Worm (Caenorhabditis elegans) whole organism, dauer: ENCODE measurements around the gene F37C12.18.

Source experiments
- unc-62 ChIP-seq: sonication (generic microtip); optimal IDR thresholded peaks from 2 replicates; lab custom pipeline; 2017; ENCODE audit warnings: missing biosample characterization, missing genetic modification reagents, missing genetic modification characterization

The F37C12.18 gene

DNA sequence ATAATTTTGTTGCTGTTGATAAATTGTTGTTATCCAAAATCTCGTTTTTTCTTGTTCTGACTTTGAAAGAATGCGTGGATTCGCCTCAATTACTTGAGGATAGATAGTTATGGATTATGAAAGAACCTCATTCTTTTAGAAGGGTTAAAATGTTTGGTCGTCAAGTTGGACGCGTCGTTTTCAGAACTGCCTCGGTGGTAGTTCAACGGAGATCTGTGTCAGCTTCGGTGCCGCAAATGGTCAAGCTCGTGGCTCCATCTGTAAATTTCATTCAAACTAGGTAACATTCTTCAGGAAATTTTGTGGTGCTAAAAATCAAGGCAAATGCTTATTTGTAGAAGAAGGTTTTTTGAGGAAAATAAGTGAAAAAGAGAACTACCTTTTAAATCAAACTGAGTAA, 14.6 kb downstream of the F37C12.18 start, which contains the start of gene ndab-2:
TSS of gene ndab-2 (plus strand) at position 140 of the 400 bp plus-strand sequence.
- no peak for TF ChIP-seq unc-62 (GFP tag; lab: Kevin White, UChicago)

DNA sequence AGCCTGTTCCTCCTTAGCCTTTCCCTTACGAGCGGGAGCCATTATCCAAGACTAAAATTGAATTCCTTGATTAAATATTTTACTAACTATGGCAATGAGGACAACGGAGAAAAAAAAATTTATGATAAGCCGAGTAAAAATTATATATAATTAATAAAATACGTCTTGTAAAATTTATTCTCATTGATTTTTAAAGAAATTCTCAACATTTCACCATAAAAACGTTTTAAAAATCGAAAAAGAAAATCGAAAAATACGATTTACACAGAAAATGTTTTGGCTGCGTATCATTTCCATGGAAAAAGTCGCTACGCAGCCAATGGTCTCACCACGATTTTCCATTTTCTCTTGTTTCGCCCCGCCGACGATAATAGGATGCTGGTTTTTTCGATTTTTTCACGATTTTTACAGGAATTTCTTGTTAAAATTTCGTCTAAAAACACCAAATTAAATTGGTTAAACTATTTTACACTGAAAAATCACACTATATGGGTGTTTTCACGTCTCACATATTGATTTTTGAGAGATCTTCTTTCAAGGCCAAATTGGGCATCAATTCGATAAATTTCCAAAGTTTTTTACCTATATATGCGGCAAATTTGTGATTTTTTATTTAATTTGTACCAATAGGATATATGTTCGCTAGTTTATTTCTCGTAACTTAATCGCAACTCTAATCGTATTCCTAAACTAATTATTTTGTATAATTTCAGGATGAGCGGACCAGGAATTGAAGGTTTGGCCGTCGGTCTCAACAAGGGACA, 15.5 kb downstream of the F37C12.18 start, which contains the start of the genes rps-14 and rpl-36:
TSS of gene rps-14 (minus strand) at position 51 of the 764 bp plus-strand sequence.
TSS of gene rpl-36 (plus strand) at position 714 of the 764 bp plus-strand sequence.
- TF ChIP-seq unc-62 (GFP tag; lab: Kevin White, UChicago), result no peak

DNA sequence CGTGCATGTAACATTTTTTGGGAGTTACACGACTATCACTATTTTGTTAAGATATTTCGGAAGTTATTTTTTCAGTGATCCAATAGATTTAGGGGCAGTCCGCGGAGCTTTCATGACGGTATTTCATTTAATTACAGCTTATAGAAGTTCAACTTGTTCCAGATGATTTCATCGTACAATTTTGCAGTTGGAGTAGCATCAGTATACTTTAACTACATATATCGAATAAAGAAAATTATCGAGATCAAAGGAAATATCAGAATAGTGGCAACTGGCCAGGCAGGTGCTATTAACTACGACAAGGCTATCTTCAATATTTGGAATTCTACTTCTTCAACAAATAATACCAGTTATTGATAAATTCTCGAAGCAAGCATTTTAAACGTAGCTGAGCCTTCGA, 16.7 kb downstream of the F37C12.18 start:
- no peak for TF ChIP-seq unc-62 (GFP tag; lab: Kevin White, UChicago)

DNA sequence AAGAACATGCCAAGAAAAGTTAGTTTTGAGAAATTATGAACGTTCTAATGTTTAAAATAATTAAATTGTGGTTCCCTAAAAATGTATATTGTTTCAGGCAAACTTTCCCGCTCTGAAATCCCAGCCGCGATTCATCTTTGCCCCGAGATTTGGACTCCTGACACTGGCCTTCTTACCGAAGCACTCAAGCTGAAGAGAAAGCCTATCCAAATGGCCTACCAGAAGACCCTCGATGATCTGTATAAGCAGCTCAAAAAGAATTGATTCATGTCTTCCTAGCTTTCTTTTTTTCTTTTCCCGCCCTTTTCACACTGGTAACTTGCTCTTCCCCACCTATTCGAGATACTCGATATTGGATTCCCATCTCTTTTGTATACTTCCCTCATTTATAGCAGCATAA, 25.1 kb downstream of the F37C12.18 start:
- TF ChIP-seq unc-62 (GFP tag; lab: Kevin White, UChicago), result no peak

DNA sequence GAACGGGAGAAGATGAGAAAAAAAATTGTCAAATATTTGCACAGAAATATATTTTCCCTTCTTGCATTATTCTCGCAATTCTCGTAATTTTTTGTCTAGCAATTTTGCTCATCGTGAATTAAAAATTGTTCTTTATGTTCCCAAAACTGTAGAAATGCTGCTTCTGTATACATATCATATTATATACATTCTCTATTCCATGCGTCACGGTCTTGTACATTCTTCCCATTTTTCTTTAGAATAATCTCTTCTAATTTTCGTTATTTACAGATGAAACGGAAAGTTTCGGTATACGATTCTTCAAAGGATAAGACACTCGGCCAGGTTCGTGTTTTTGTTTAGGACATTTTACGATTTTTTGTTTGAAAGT, 27.7 kb downstream of the F37C12.18 start, which contains the start of gene acs-4:
TSS of gene acs-4 (plus strand) at position 271 of the 370 bp plus-strand sequence.
- no peak for TF ChIP-seq unc-62 (GFP tag; lab: Kevin White, UChicago)

DNA sequence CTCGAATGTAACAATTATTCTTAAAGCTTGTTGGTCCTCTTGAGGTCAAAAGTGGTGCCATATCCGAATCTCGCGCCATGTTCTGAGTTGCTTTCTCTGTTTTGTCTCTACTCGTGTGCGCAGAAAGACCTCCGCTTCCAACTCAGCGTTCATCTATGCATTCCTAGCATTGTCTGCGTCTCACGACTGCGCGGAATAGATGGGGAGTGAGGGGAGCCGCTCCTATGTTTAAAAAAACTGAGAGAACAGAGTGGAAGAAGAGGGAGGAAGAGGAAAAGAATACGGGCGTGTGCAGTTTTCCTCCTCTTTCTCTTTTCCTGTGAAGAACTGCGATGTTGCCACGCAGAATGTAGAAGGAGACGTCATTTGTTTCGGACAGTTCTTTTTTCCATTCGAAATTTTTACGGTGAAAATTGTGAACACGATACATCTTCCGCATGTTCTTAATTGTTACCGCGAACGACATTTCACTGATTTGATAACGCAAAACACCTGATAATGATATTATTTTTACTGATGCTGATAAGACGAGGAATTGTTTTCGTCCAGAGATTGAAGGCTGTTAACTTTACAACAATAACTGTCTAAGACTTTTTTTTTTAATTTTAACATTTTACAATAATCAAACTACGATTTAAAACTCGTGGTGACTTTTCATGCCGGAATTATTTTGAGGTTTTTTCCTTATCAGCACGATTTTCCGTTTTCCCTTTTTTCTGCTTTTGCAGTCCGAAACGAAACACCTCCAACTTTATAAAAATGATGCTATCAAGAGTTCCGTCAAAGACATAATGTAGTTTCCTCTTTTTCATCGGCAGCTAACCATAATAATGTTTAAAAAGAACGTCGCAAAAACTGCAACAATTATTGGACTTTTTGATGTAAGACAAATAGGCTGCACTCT, 28.3 kb downstream of the F37C12.18 start:
- no peak for TF ChIP-seq unc-62 (GFP tag; lab: Kevin White, UChicago)

DNA sequence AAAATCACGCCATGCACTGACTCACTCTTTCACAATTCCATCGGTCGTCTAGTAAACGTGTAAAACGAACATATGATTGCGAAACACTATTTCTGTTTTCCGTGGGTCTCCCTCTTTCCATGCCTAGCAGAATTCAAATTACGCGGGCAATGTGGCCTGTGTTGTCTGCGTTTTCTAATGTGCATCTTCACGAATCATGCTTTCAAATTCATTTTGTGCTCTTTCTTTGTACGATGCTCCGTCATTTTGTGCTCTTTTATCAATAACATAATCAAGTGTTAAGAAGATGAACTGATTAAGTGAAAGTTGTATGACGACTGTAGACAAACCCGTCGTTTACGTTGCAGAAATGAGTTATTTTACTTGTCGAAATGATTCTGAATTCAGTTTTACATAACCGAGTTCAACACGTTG, 29.4 kb downstream of the F37C12.18 start:
- no peak for TF ChIP-seq unc-62 (GFP tag; lab: Kevin White, UChicago)

DNA sequence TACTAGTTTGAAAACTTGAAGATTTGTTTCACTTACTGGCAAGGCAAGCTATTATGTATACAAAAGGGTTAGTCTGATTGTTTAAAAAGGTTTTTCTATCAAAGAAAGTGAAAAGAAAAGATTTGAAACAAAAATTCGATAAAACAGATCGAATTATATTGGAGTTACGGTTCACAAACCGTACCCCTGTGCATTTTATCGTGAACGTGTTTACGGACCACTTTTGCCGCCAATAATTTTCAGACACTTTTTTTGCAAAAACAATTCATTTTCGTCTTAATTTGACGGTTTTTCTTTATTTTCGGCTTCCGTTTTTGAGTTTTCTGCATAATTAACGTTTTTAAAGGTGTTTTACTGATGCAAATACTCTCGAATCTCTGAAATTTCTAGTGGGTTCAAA, 29.9 kb downstream of the F37C12.18 start:
- TF ChIP-seq unc-62 (GFP tag; lab: Kevin White, UChicago), result no peak

DNA sequence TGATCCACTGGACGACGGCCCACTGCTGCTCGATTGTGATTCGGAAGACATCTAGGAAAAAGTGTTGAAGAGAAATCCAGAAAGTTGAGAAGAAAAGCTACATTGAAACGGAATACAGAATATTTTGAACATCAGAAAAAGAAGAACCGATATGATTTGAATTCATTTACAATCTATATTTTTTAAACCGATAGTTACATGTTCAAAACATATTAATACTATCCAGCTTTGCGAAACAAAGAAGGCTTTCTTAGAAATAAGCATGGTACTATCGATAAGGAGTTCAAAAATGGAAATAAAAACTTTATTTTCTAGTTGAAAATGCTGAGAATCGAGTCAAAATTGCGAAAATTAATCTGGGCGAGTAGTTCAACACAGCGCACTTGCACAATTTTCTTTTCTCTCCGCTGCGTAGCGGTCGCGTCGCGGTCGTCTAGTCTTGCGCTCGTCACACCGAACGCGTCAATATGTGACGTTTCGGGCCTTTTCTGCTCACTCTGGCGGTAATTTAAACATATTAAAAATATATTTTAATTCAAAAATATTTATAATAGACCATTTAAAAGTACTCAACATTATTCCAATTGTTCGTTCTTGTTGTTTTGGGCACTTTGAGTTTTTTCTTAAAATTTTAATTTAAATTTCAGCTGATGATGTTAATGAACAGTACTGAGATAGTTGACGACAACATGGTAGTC, 33.0 kb downstream of the F37C12.18 start, which contains the start of the genes syf-2 and K04G7.1:
TSS of gene syf-2 (minus strand) at position 51 of the 698 bp plus-strand sequence.
TSS of gene K04G7.1 (plus strand) at position 648 of the 698 bp plus-strand sequence.
- no peak for TF ChIP-seq unc-62 (GFP tag; lab: Kevin White, UChicago)

DNA sequence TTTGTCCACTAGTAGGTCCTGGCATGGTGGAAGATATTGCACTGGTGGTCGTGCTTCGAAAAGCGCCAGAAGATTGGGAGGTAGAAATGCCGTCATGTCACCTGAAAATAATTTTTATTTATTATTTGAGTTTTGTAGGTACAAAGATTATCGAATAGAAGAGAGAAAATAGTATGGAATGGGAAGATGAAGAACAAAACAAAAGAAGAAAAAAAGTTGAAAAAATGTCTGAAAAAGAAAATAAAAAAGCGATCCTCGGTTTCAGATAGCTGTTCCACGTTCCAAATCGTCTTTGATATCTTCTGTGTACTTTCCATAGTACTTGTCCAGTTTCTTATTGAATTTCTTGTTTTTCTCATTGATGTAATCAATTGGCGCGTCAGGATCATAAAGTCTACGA, 34.2 kb downstream of the F37C12.18 start, which contains the start of gene rnp-7:
TSS of gene rnp-7 (minus strand) at position 101 of the 400 bp plus-strand sequence.
- TF ChIP-seq unc-62 (GFP tag; lab: Kevin White, UChicago), result no peak

DNA sequence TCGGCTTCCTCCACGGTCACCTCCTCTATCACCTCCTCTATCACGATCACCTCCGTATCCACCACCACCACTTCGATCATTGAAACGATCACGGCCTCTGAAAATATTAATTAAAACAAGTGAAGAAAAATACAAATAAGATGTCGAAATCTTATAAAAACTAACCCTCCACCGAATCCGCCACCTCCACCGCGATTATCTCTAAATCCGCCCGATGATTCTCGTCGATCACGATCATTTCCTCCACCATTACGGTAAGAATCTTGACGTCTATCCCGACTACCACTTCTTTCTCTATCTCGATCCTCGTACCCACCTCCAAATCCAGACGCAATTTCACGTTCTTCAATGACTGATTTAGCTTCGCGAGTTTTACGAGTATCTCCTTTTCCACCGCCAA, 36.0 kb downstream of the F37C12.18 start:
- no peak for TF ChIP-seq unc-62 (GFP tag; lab: Kevin White, UChicago)

DNA sequence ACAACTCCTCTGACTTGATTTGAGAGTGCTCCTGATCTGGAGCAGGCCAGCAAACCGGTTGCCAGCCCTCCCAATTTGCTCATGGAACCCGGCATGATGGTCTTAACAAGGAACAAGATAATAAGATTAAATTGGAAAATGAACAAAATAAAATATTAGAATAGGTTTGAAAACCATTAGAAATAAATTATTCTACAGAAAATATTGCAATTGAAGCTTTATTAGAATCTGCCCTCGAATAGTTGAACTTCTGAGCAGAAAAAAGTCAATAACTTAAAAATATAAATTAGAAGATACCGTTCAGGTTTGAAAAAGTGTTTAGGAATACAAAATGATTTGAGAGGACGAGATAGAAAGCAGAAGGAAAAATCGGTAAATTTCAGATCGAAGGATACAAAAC, 36.5 kb downstream of the F37C12.18 start, which contains the start of gene nuo-4:
TSS of gene nuo-4 (minus strand) at position 101 of the 400 bp plus-strand sequence.
- TF ChIP-seq unc-62 (GFP tag; lab: Kevin White, UChicago), result no peak

DNA sequence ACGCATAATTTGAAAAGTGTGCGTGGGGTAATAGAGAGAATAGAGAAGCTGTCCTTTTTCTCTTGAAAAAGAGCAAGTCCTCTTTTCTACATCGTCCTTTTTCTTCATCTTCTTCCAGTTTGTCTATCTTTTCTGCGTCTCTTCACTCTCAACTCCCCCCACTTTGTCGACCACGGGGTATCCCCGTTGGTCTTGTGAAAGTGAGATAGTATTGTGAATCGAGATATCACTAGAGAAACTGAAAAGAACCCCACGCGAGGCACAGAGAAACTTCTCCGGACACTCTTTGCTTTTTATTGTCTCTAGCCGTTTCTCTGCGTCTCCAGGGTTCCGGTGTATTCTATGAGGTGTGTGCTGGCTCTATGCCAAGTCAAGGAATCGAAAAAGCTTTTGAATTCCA, 39.6 kb downstream of the F37C12.18 start:
- TF ChIP-seq unc-62 (GFP tag; lab: Kevin White, UChicago), result no peak

DNA sequence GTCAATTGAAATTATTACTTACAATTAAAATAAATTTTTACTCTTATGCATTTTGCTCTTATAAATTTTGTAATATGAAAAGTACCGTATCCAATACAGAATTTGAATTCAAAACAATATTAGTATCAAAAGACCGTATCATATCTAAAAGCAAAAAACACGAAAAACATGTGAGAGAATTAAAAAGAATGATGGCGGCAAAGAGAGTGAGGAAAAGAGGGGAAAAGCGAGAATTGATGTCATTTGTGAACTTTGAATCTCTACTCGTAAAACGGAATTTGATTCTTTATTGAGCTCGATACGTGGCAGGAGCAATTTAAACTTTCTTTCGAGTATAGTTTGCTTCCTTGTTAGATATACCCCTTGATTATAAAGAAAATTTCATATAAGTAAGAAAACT, 40.7 kb downstream of the F37C12.18 start:
- no peak for TF ChIP-seq unc-62 (GFP tag; lab: Kevin White, UChicago)

DNA sequence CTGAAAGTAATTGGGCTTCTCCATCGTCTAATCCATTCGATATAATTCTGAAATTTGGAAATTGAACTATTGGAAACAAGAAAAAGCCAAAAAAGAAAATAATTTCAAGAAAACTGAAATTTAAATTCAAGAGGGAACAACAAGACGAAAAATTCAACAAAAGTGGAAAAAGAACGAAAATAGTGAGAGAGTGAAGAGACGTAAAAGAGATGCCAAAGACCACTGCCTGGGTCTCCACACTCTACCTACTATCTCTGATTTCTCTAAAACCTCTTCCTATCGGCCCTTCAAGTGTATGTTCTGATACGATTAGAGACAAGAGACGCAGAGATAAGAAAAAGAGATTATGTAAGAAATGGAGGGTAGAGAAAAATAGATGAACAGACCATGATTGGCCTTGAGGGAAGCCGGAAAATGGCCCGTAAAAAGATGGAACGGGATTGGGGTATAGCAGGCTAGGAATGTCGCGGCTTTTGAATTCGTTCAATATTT, 41.4 kb downstream of the F37C12.18 start, which contains the start of gene ogt-1:
TSS of gene ogt-1 (minus strand) at position 51 of the 492 bp plus-strand sequence.
- TF ChIP-seq unc-62 (GFP tag; lab: Kevin White, UChicago), result no peak
